Fruit fly (Drosophila melanogaster) Kc167 (cell line): ENCODE data around the gene apolpp.

ENCODE experiments used
- Myc ChIP-seq: fragments of >200 bp; optimal IDR thresholded peaks from 2 replicates; lab custom pipeline; 2017; ENCODE audit warnings: missing external identifiers
- Sin3A ChIP-seq: fragments of >200 bp; optimal IDR thresholded peaks from 2 replicates; lab custom pipeline; 2018; ENCODE audit warnings: missing external identifiers
- h ChIP-seq: fragments of >200 bp; optimal IDR thresholded peaks from 3 replicates; lab custom pipeline; 2018; ENCODE audit warnings: missing external identifiers
- insv ChIP-seq: fragments of >200 bp; optimal IDR thresholded peaks from 3 replicates; lab custom pipeline; 2018; ENCODE audit warnings: missing external identifiers
- psq ChIP-seq: fragments of >200 bp; optimal IDR thresholded peaks from 2 replicates; lab custom pipeline; 2017; ENCODE audit warnings: missing external identifiers
- ttk ChIP-seq: sonication (Bioruptor generic); optimal IDR thresholded peaks from 2 replicates; lab custom pipeline; 2017; ENCODE audit warnings: missing external identifiers

The apolpp gene

DNA sequence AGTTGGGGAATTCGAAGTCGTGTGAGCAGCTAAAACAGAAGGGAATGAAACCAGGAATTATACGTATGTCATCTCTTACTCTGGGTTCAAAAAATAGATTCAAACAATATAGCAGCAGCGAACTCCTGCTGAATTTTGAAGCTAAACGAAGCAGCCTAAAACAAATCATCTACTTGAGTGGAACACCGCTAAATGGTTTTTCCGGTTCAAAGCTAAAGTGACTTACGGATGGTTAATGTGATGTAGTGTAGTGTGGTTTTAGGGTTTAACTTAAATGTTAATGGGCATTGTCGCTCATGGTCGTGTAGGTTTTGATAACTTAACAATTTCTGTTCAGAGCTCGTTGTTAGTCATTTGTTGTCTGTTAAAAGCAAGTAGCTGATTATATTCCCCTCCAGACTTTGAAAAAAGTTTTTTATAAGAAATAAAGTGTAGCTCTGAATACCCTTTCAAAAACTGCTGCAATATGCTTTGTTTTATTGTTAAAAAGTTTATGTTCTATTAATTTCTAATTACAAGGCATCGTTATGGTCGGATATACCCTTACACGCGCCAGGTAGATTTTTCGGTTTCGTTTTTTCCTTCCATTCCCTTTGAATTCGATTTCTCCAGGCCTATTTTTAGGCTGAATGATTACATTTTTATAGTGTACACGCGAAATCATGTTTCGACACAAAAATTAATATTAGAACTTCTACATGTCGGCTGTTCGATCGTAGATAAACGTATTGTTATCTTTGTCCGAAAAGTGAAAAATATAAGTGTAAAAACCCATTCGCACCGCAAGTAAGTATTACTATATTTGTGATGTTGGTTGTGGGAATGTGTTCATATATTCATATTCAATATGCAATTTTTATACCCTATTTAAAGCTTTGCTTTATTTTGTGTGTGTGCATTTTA is 52.3 kb downstream of the apolpp start:
- TF ChIP-seq insv (lab: Kevin White, UChicago), result no peak
- no peak for TF ChIP-seq psq (lab: Kevin White, UChicago)
- TF ChIP-seq Sin3A, result no peak
- TF ChIP-seq h (lab: Kevin White, UChicago), result no peak
- TF ChIP-seq ttk (lab: Kevin White, UChicago), result no peak
- TF ChIP-seq Myc (lab: Kevin White, UChicago), result no peak

DNA sequence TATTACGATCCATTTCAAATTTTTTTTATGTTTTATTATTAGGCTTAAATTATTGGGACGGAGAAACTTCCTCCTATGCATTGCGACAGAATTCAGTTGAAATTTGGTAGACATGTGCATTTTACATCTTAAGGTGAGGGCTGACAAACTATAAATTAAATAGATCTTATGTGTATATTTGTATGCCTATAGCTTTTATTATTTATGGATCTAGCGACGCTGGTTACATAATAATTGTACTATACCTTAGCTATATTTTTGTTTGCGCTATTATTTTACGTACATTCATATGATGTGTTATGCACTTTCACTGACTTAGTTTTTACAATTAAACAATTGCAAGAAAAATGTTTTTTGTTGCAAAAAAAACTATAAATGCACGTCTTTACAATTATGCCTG is 54.5 kb downstream of the apolpp start:
- TF ChIP-seq Myc (lab: Kevin White, UChicago) (no peak), ttk (lab: Kevin White, UChicago) (no peak), Sin3A (no peak), psq (lab: Kevin White, UChicago) (no peak), insv (lab: Kevin White, UChicago) (no peak), h (lab: Kevin White, UChicago) (no peak)

DNA sequence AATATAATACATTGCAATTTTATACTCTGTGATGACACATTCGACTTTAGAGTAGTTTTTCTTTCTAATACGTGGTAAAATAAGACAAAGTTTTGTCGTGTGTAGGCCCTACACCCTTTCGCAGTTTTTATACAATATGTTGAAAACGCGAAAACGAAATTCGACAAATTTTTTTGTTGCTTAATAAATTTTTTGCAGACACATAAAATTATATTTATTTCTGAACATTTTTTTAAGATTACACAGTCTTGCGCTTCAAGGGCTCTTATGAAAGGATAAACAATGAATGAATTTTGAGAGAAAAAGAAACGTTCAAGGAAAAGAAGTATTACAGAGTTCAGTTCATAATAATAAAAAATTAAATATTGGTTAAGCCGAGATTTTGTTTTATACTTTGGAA is 61.1 kb downstream of the apolpp start:
- TF ChIP-seq psq (lab: Kevin White, UChicago) (no peak), ttk (lab: Kevin White, UChicago) (no peak), insv (lab: Kevin White, UChicago) (no peak), Myc (lab: Kevin White, UChicago) (no peak), Sin3A (no peak), h (lab: Kevin White, UChicago) (no peak)

DNA sequence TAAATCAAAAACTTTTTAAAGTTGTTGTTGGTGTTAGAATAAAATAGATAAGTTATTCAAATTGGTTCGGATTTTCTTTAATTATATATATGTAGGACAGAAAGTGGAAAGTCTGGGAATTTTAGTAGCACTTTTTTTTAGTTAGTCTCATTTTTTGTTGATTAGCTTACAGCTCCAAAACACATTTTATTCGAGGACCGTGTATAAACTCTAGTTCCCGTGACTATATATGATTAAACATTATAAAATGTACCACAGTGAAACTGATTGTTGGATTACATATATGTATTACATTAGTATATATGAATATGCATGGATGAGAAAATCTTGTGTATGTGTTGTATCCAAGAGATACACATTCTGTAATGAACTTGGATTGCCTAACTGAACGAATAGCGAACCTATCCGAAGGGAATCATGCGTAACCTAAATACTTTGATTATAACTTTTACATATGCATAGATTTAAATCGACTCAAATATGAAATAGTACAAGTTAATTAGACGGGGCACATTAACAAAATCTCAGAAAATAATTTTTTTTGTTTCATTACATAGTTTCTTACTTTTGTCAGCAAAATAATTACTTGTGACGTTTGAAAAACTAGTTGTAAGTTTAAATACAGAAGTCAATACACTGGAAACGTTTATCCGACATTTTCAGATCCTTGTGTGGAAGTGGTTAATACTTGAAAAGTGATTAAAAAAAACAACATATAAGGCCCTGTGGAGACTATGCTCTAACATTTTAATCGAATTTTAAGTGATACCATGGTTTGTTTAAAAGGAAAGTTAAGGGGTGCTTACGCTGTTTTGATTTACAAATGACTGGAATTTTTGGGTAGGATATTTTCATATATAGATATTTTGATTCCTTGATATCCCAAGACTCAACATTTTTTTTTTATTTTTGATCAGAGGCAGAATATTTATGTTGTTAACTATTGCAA is 62.2 kb downstream of the apolpp start, which contains the start of gene Cals:
Gene Cals, minus strand, starts transcription at position 700 of the 949 bp plus-strand sequence.
- TF ChIP-seq h (lab: Kevin White, UChicago) (no peak), insv (lab: Kevin White, UChicago) (no peak), Sin3A (no peak), Myc (lab: Kevin White, UChicago) (no peak), ttk (lab: Kevin White, UChicago) (no peak), psq (lab: Kevin White, UChicago) (no peak)

DNA sequence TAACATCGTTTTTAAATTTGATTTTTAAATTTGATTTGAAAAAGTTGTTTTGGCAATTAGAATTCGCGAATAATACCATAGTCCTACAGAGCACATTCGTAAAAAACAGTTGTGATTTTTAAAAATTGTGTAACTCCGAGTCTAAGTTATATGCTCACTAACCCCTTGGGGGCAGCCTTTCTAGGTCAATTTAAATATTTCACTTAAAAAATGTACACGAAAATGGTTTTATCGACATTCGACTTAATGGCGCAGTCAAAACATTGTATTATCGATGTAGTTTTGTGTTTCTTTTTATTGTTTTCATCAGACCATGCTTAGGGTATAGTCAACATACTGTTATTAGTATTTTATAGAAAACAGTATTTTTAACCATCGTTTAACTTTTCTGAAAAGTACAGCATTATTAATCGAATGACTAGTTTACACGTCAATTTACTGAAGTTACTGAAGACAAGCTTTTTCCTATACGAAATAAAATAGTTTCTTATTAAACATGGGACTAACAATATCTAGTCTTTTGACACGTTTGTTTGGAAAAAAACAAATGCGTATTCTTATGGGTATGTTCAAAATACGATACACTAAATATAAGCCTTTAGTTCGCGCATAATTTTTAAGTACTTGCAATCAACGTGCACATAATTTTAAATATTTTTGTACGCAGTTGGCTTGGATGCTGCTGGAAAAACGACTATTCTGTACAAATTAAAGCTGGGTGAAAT is 63.2 kb downstream of the apolpp start, which contains the start of gene Arf4:
Gene Arf4, plus strand, starts transcription at position 399 of the 725 bp plus-strand sequence.
- TF ChIP-seq insv (lab: Kevin White, UChicago) (no peak), psq (lab: Kevin White, UChicago) (no peak), ttk (lab: Kevin White, UChicago) (no peak), Sin3A (no peak)

DNA sequence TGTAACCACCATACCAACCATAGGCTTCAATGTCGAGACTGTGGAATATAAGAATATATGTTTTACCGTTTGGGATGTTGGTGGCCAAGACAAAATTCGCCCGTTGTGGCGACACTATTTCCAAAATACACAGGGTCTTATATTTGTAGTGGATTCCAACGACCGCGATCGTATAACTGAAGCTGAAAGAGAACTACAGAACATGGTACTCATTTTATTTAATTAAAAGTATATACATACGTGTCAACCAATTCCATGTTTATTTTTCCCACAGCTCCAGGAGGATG is 63.7 kb downstream of the apolpp start:
- TF ChIP-seq ttk (lab: Kevin White, UChicago) (no peak), h (lab: Kevin White, UChicago) (no peak), insv (lab: Kevin White, UChicago) (no peak), psq (lab: Kevin White, UChicago) (no peak), Myc (lab: Kevin White, UChicago) (no peak), Sin3A (no peak)

DNA sequence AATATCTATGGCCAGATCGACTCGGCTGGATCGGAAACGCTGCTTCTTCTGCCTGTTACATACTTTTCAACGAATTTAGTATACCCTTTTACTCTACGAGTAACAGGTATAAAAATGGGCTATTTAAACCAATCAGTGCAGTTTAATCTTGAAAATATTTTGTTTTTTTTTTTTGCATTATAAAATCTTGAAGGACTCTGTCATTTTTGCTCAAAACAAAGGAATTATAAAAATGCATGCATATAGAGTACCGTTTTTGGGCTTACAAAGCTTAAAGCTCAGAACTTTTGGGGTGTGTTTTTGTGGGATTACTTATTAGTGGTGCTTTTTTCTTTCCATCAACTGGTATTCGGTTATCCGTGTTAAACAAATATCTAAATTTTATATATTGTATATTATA is 65.5 kb downstream of the apolpp start, which contains the start of gene CG11155:
Gene CG11155, plus strand, starts transcription at position 313 of the 400 bp plus-strand sequence.
- TF ChIP-seq h (lab: Kevin White, UChicago), result no peak
- TF ChIP-seq Myc (lab: Kevin White, UChicago), result no peak
- no peak for TF ChIP-seq Sin3A
- no peak for TF ChIP-seq psq (lab: Kevin White, UChicago)
- TF ChIP-seq ttk (lab: Kevin White, UChicago), result no peak
- TF ChIP-seq insv (lab: Kevin White, UChicago), result no peak
